Fruit fly (Drosophila melanogaster) whole organism, embryonic: ENCODE results near the gene Glos.
A peak's percentile ranks its signal among the peaks of the same experiment; 100 is the strongest.

Source experiments
- Atf3 ChIP-seq: fragments of 200-800 bp; sonication (Bioruptor generic); optimal IDR thresholded peaks from 3 replicates; lab custom pipeline; 2016; ENCODE audit warnings: missing biosample characterization, missing genetic modification characterization
- Bgb ChIP-seq: fragments of 200-800 bp; sonication (Bioruptor generic); IDR thresholded peaks from 2 replicates; pipeline ENCODE4 v1.3.6; 2022; ENCODE audit warnings: missing biosample characterization, missing genetic modification characterization; ENCODE audit not compliant: partially characterized antibody
- CG10462 ChIP-seq: fragments of 200-800 bp; sonication (Bioruptor generic); optimal IDR thresholded peaks from 2 replicates; lab custom pipeline; 2016; ENCODE audit warnings: missing biosample characterization, missing genetic modification characterization
- CG11085 ChIP-seq: fragments of 200-800 bp; sonication (Bioruptor generic); IDR thresholded peaks from 2 replicates; pipeline ENCODE4 v1.3.6; 2022; ENCODE audit warnings: missing biosample characterization, missing genetic modification characterization
- CG12219 ChIP-seq: fragments of 200-800 bp; sonication (Bioruptor generic); optimal IDR thresholded peaks from 3 replicates; lab custom pipeline; 2018; ENCODE audit warnings: missing biosample characterization, mild to moderate bottlenecking, missing genetic modification characterization
- CG13624 ChIP-seq: fragments of 200-800 bp; sonication (Bioruptor generic); optimal IDR thresholded peaks from 2 replicates; lab custom pipeline; 2016; ENCODE audit warnings: missing biosample characterization, missing genetic modification characterization
- CG15514 ChIP-seq: fragments of 200-800 bp; sonication (Bioruptor generic); optimal IDR thresholded peaks from 3 replicates; lab custom pipeline; 2017; ENCODE audit warnings: missing biosample characterization, missing genetic modification characterization, mild to moderate bottlenecking, moderate library complexity, missing genetic modification reagents
- CG1603 ChIP-seq: fragments of 200-800 bp; sonication (Bioruptor generic); optimal IDR thresholded peaks from 2 replicates; lab custom pipeline; 2019; ENCODE audit warnings: missing biosample characterization, mild to moderate bottlenecking, missing genetic modification characterization, moderate library complexity
- CG16813 ChIP-seq: fragments of 200-800 bp; sonication (Bioruptor generic); IDR thresholded peaks from 3 replicates; pipeline ENCODE4 v1.3.6; 2022; ENCODE audit warnings: missing biosample characterization, missing genetic modification characterization; ENCODE audit not compliant: partially characterized antibody
- CG17612 ChIP-seq: fragments of 200-800 bp; sonication (Bioruptor generic); IDR thresholded peaks from 2 replicates; pipeline ENCODE4 v1.3.6; 2022; ENCODE audit warnings: missing biosample characterization, missing genetic modification characterization
- CG2712 ChIP-seq: fragments of 200-800 bp; optimal IDR thresholded peaks from 3 replicates; lab custom pipeline; 2019; ENCODE audit warnings: missing biosample characterization, mild to moderate bottlenecking, missing genetic modification characterization, moderate library complexity
- CG30020 ChIP-seq: fragments of 200-800 bp; optimal IDR thresholded peaks from 2 replicates; lab custom pipeline; 2019; ENCODE audit warnings: missing biosample characterization, mild to moderate bottlenecking, missing genetic modification characterization, moderate library complexity
- CG6791 ChIP-seq: fragments of 200-800 bp; sonication (Bioruptor generic); IDR thresholded peaks from 3 replicates; pipeline ENCODE4 v1.3.6; 2022; ENCODE audit warnings: missing biosample characterization, missing genetic modification characterization; ENCODE audit not compliant: partially characterized antibody
- CG7963 ChIP-seq: fragments of 200-800 bp; sonication (Bioruptor generic); IDR thresholded peaks from 3 replicates; pipeline ENCODE4 v1.3.6; 2022; ENCODE audit warnings: missing biosample characterization, missing genetic modification characterization; ENCODE audit not compliant: partially characterized antibody
- CG9797 ChIP-seq: fragments of 200-800 bp; sonication (Bioruptor generic); optimal IDR thresholded peaks from 3 replicates; lab custom pipeline; 2018; ENCODE audit warnings: missing biosample characterization, mild to moderate bottlenecking, missing genetic modification characterization
- Dll ChIP-seq: fragments of 200-800 bp; sonication (Bioruptor generic); IDR thresholded peaks from 4 replicates; pipeline ENCODE4 v1.3.6; 2022; ENCODE audit warnings: missing biosample characterization, missing genetic modification characterization; ENCODE audit not compliant: partially characterized antibody
- Dp ChIP-seq: fragments of 200-800 bp; sonication (Bioruptor generic); optimal IDR thresholded peaks from 2 replicates; lab custom pipeline; 2018; ENCODE audit warnings: missing biosample characterization, mild to moderate bottlenecking, missing genetic modification characterization, moderate library complexity
- E2f2 ChIP-seq: fragments of 200-800 bp; sonication (Bioruptor generic); IDR thresholded peaks from 2 replicates; pipeline ENCODE4 v1.3.6; 2022; ENCODE audit warnings: missing biosample characterization, missing genetic modification characterization
- HLH4C ChIP-seq: fragments of 200-800 bp; sonication (Bioruptor generic); IDR thresholded peaks from 3 replicates; pipeline ENCODE4 v1.3.6; 2022; ENCODE audit warnings: missing biosample characterization, missing genetic modification characterization; ENCODE audit not compliant: partially characterized antibody
- Med ChIP-seq: fragments of 200-800 bp; sonication (Bioruptor generic); peaks from one replicate; lab custom pipeline; 2016; ENCODE audit warnings: missing biosample characterization, missing genetic modification characterization, mild to moderate bottlenecking, inconsistent platforms, moderate library complexity
- Mrtf ChIP-seq: fragments of 200-800 bp; sonication (Bioruptor generic); IDR thresholded peaks from 3 replicates; pipeline ENCODE4 v1.3.6; 2022; ENCODE audit warnings: missing biosample characterization, missing genetic modification characterization
- NK7.1 ChIP-seq: fragments of 200-800 bp; sonication (Bioruptor generic); optimal IDR thresholded peaks from 3 replicates; lab custom pipeline; 2016; ENCODE audit warnings: missing biosample characterization, missing genetic modification characterization
- Opbp ChIP-seq: fragments of 200-800 bp; sonication (Bioruptor generic); IDR thresholded peaks from 3 replicates; pipeline ENCODE4 v1.3.6; 2022; ENCODE audit warnings: missing biosample characterization, missing genetic modification characterization; ENCODE audit not compliant: partially characterized antibody
- Sin3A ChIP-seq: fragments of >200 bp; optimal IDR thresholded peaks from 2 replicates; lab custom pipeline; 2018
- ato ChIP-seq: fragments of 200-800 bp; sonication (Bioruptor generic); IDR thresholded peaks from 2 replicates; pipeline ENCODE4 v1.3.6; 2022; ENCODE audit warnings: missing biosample characterization, missing genetic modification characterization; ENCODE audit not compliant: partially characterized antibody
- bbx ChIP-seq: fragments of 200-800 bp; sonication (Bioruptor generic); IDR thresholded peaks from 2 replicates; pipeline ENCODE4 v1.3.6; 2022; ENCODE audit warnings: missing biosample characterization, missing genetic modification characterization; ENCODE audit not compliant: partially characterized antibody
- chm ChIP-seq: fragments of 200-800 bp; sonication (Bioruptor generic); IDR thresholded peaks from 2 replicates; pipeline ENCODE4 v1.3.6; 2022; ENCODE audit warnings: missing biosample characterization, missing genetic modification characterization
- dimm ChIP-seq: fragments of 200-800 bp; sonication (Bioruptor generic); IDR thresholded peaks from 2 replicates; pipeline ENCODE4 v1.3.6; 2022; ENCODE audit warnings: missing biosample characterization, missing genetic modification characterization
- hbn ChIP-seq: fragments of 200-800 bp; sonication (Bioruptor generic); IDR thresholded peaks from 2 replicates; pipeline ENCODE4 v1.3.6; 2022; ENCODE audit warnings: missing biosample characterization, missing genetic modification characterization; ENCODE audit not compliant: partially characterized antibody
- inv ChIP-seq: fragments of 200-800 bp; sonication (Bioruptor generic); IDR thresholded peaks from 2 replicates; pipeline ENCODE4 v1.3.6; 2022; ENCODE audit warnings: missing biosample characterization, missing genetic modification characterization; ENCODE audit not compliant: partially characterized antibody
- ranshi ChIP-seq: fragments of 200-800 bp; sonication (Bioruptor generic); IDR thresholded peaks from 2 replicates; pipeline ENCODE4 v1.3.6; 2022; ENCODE audit warnings: missing biosample characterization, missing genetic modification characterization
- row ChIP-seq: fragments of 200-800 bp; sonication (Bioruptor generic); IDR thresholded peaks from 3 replicates; pipeline ENCODE4 v1.3.6; 2022; ENCODE audit warnings: missing biosample characterization, missing genetic modification characterization
- scrt ChIP-seq: fragments of 200-800 bp; sonication (Bioruptor generic); optimal IDR thresholded peaks from 2 replicates; lab custom pipeline; 2018; ENCODE audit warnings: missing biosample characterization, mild to moderate bottlenecking, missing genetic modification characterization, moderate library complexity
- sd ChIP-seq: fragments of 200-800 bp; sonication (Bioruptor generic); optimal IDR thresholded peaks from 3 replicates; lab custom pipeline; 2018; ENCODE audit warnings: missing biosample characterization, mild to moderate bottlenecking, missing genetic modification characterization, moderate library complexity
- sens ChIP-seq: fragments of 200-800 bp; sonication (Bioruptor generic); peaks from one replicate; lab custom pipeline; 2016; ENCODE audit warnings: missing biosample characterization, missing genetic modification characterization
- sna ChIP-seq: fragments of 200-800 bp; sonication (Bioruptor generic); IDR thresholded peaks from 2 replicates; pipeline ENCODE4 v1.3.6; 2022; ENCODE audit warnings: missing biosample characterization, missing genetic modification characterization; ENCODE audit not compliant: partially characterized antibody
- stwl ChIP-seq: fragments of 200-800 bp; sonication (Bioruptor generic); optimal IDR thresholded peaks from 3 replicates; lab custom pipeline; 2018; ENCODE audit warnings: missing biosample characterization, mild to moderate bottlenecking, missing genetic modification characterization, moderate library complexity
- trem ChIP-seq: fragments of 200-800 bp; optimal IDR thresholded peaks from 3 replicates; lab custom pipeline; 2019; ENCODE audit warnings: missing biosample characterization, mild to moderate bottlenecking, missing genetic modification characterization, moderate library complexity
- unc-4 ChIP-seq: fragments of 200-800 bp; sonication (Bioruptor generic); IDR thresholded peaks from 2 replicates; pipeline ENCODE4 v1.3.6; 2022; ENCODE audit warnings: missing biosample characterization, missing genetic modification characterization; ENCODE audit not compliant: partially characterized antibody
- usp ChIP-seq: fragments of >200 bp; optimal IDR thresholded peaks from 2 replicates; lab custom pipeline; 2017; ENCODE audit warnings: missing biosample characterization, missing genetic modification characterization
- zen2 ChIP-seq: fragments of 200-800 bp; sonication (Bioruptor generic); IDR thresholded peaks from 3 replicates; pipeline ENCODE4 v1.3.6; 2022; ENCODE audit warnings: missing biosample characterization, missing genetic modification characterization; ENCODE audit not compliant: partially characterized antibody

Gene Glos

dm6 chrX:3936174-3936573 lies at the start of gene Glos, which contains the start of gene CG2938 (continued):
- TF ChIP-seq CG6791 (GFP tag; lab: Robert Waterston, UW) (peak; percentile 68; the same call in 2 of the 3 replicates), Opbp (GFP tag; lab: Robert Waterston, UW) (peak; percentile 74; the same call in 2 of the 3 replicates), ato (0 out of 2 replicates have a peak, but pooled peaks have one; percentile 7), CG10462 (no peak), CG15514 (GFP tag; lab: Kevin White, UChicago) (peak; percentile 4), ranshi (GFP tag; lab: Robert Waterston, UW) (no peak), stwl (tag; lab: Kevin White, UChicago) (peak; percentile 28), usp (GFP tag; lab: Kevin White, UChicago) (no peak), CG7963 (GFP tag; lab: Robert Waterston, UW) (peak; percentile 65), CG9797 (peak; percentile 2), CG12219 (GFP tag; lab: Kevin White, UChicago) (no peak), sens (GFP tag; lab: Kevin White, UChicago) (peak; percentile 29), HLH4C (GFP tag; lab: Robert Waterston, UW) (peak; percentile 83), chm (GFP tag; lab: Robert Waterston, UW) (no peak), CG2712 (tag; lab: Kevin White, UChicago) (peak; percentile 9), scrt (no peak), zen2 (GFP tag; lab: Robert Waterston, UW) (peak; percentile 59; the same call in 2 of the 3 replicates), CG1603 (tag; lab: Kevin White, UChicago) (peak; percentile 13), Dp (GFP tag; lab: Kevin White, UChicago) (peak; percentile 22), sd (peak; percentile 44), E2f2 (GFP tag; lab: Robert Waterston, UW) (peak; percentile 30; the same call in 1 of the 2 replicates), Med (GFP tag; lab: Kevin White, UChicago) (peak; percentile 50), CG11085 (GFP tag; lab: Robert Waterston, UW) (no peak), Sin3A (lab: Kevin White, UChicago) (peak; percentile 57), CG30020 (tag; lab: Kevin White, UChicago) (peak; percentile 19), inv (GFP tag; lab: Robert Waterston, UW) (peak; percentile 55), sna (GFP tag; lab: Robert Waterston, UW) (peak; percentile 74), CG17612 (GFP tag; lab: Robert Waterston, UW) (no peak), Atf3 (GFP tag; lab: Kevin White, UChicago) (no peak), trem (tag; lab: Kevin White, UChicago) (peak; percentile 49), Bgb (GFP tag; lab: Robert Waterston, UW) (peak; percentile 62), row (GFP tag; lab: Robert Waterston, UW) (0 out of 3 replicates have a peak, but pooled peaks have one; percentile 32), unc-4 (GFP tag; lab: Robert Waterston, UW) (peak; percentile 79), Mrtf (GFP tag; lab: Robert Waterston, UW) (no peak), dimm (GFP tag; lab: Robert Waterston, UW) (no peak), bbx (GFP tag; lab: Robert Waterston, UW) (peak; percentile 68), Dll (peak; percentile 86), CG13624 (GFP tag; lab: Kevin White, UChicago) (no peak), CG16813 (GFP tag; lab: Robert Waterston, UW) (peak; percentile 72), NK7.1 (GFP tag; lab: Kevin White, UChicago) (no peak), hbn (GFP tag; lab: Robert Waterston, UW) (peak; percentile 67)
